Fruit fly (Drosophila melanogaster) whole organism, prepupa: ENCODE measurements around the gene CG8927.

Experiments
- CG6276 ChIP-seq: fragments of 200-800 bp; sonication (Bioruptor generic); optimal IDR thresholded peaks from 2 replicates; lab custom pipeline; 2017; ENCODE audit warnings: missing biosample characterization, mild to moderate bottlenecking, missing genetic modification characterization
- CG6854 ChIP-seq: fragments of 200-800 bp; sonication (Bioruptor generic); optimal IDR thresholded peaks from 2 replicates; lab custom pipeline; 2017; ENCODE audit warnings: missing biosample characterization, mild to moderate bottlenecking, missing genetic modification characterization

DNA sequence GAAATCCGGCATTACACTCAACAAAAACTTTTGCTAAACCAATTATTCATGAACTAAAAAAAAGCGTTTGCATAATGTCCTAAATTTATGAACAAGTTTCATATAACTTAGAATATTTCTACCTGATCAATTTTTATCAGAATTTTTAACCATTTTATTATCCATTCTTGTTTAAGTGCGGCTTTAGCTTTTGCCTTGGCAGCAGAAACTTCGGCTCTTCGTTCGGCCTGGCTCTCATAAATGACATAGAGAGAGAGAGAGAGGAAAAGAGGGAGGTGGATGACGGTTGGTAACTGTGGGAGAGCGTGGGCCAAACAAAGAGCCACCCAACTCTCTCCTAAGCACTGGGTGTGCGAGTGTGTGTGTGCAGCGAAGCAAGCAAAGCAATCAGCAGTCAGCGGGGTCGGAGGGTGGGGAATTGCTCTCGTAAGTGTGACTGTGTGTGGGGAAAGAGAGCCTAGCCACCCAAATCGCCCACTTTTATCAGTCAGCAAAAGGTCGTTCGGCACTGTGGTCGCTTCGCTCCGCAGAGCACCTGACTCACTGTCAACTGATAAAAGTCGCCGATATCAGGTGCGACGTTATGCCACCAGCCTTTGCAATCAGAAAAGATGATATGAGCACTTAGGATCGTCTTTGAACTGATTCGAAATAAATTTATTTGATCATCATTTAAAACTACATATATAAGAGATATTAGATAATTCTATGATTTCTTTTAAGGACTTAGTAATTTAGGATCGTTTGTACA is 43.8 kb downstream of the CG8927 start:
- peak; percentile 61 for TF ChIP-seq CG6854 (GFP tag; lab: Kevin White, UChicago)
- peak; percentile 97 for TF ChIP-seq CG6276
